Worm (Caenorhabditis elegans) whole organism, young adult: ENCODE data around the gene C16C8.10.

Experiments used
- B0019.2 ChIP-seq: fragments of 200-800 bp; sonication (Bioruptor generic); conservative IDR thresholded peaks from 2 replicates; pipeline ENCODE4 v1.3.6; 2022; ENCODE audit warnings: missing genetic modification reagents, missing genetic modification characterization, missing compliant biosample characterization
- B0336.3 ChIP-seq: fragments of 200-800 bp; sonication (Bioruptor generic); IDR thresholded peaks from 2 replicates; pipeline ENCODE4 v1.3.6; 2022; ENCODE audit warnings: missing genetic modification characterization, missing compliant biosample characterization
- F10E7.11 ChIP-seq: sonication (generic microtip); optimal IDR thresholded peaks from 2 replicates; lab custom pipeline; 2017; ENCODE audit warnings: mild to moderate bottlenecking, missing genetic modification characterization, moderate library complexity, missing compliant biosample characterization
- F33H1.4 ChIP-seq: fragments of 200-800 bp; sonication (Bioruptor generic); IDR thresholded peaks from 2 replicates; pipeline ENCODE4 v1.3.6; 2022; ENCODE audit warnings: missing genetic modification reagents, missing genetic modification characterization, missing compliant biosample characterization
- F57A8.1 ChIP-seq: fragments of 200-800 bp; sonication (Bioruptor generic); optimal IDR thresholded peaks from 2 replicates; lab custom pipeline; 2018; ENCODE audit warnings: mild to moderate bottlenecking, missing genetic modification characterization, moderate library complexity, missing compliant biosample characterization
- T07F8.4 ChIP-seq: sonication (generic microtip); optimal IDR thresholded peaks from 2 replicates; lab custom pipeline; 2016; ENCODE audit warnings: mild to moderate bottlenecking, missing genetic modification characterization, moderate library complexity, missing compliant biosample characterization
- Y53F4B.3 ChIP-seq: fragments of 200-800 bp; sonication (Bioruptor generic); IDR thresholded peaks from 2 replicates; pipeline ENCODE4 v1.3.6; 2022; ENCODE audit warnings: missing genetic modification reagents, missing genetic modification characterization, missing compliant biosample characterization
- Y53G8AR.9 ChIP-seq: fragments of 200-800 bp; sonication (Bioruptor generic); conservative IDR thresholded peaks from 2 replicates; pipeline ENCODE4 v1.3.6; 2022; ENCODE audit warnings: missing genetic modification reagents, missing genetic modification characterization, missing compliant biosample characterization
- ZK185.1 ChIP-seq: sonication (generic microtip); optimal IDR thresholded peaks from 2 replicates; lab custom pipeline; 2016; ENCODE audit warnings: mild to moderate bottlenecking, missing genetic modification characterization, missing compliant biosample characterization; ENCODE audit not compliant: poor library complexity, severe bottlenecking
- akir-1 ChIP-seq: fragments of 200-800 bp; sonication (Bioruptor generic); optimal IDR thresholded peaks from 2 replicates; lab custom pipeline; 2018; ENCODE audit warnings: mild to moderate bottlenecking, missing genetic modification characterization, moderate library complexity, missing compliant biosample characterization
- ama-1 ChIP-seq, 3 experiments: fragments of 150-350 bp in 1 of 3; sonication (generic microtip) in 2 of 3; optimal IDR thresholded peaks; 2 replicates each; lab custom pipeline; 2014 to 2018; ENCODE audit warnings: missing biosample characterization in 2 of 3, missing genetic modification characterization in 2 of 3, missing genetic modification reagents in 2 of 3
- aptf-2 ChIP-seq: fragments of 200-800 bp; sonication (Bioruptor generic); conservative IDR thresholded peaks from 2 replicates; pipeline ENCODE4 v1.3.6; 2022; ENCODE audit warnings: missing genetic modification reagents, missing genetic modification characterization, missing compliant biosample characterization
- aptf-3 ChIP-seq: fragments of 200-800 bp; sonication (Bioruptor generic); IDR thresholded peaks from 2 replicates; pipeline ENCODE4 v1.3.6; 2022; ENCODE audit warnings: missing genetic modification characterization, missing compliant biosample characterization
- attf-5 ChIP-seq: fragments of 200-800 bp; sonication (Bioruptor generic); optimal IDR thresholded peaks from 2 replicates; lab custom pipeline; 2018; ENCODE audit warnings: mild to moderate bottlenecking, missing genetic modification characterization, missing compliant biosample characterization
- attf-6 ChIP-seq: fragments of 200-800 bp; sonication (Bioruptor generic); IDR thresholded peaks from 2 replicates; pipeline ENCODE4 v1.3.6; 2022; ENCODE audit warnings: missing genetic modification reagents, missing genetic modification characterization, missing compliant biosample characterization
- cebp-1 ChIP-seq, 2 experiments: fragments of 200-800 bp in 1 of 2; sonication (Bioruptor generic) in 1 of 2; sonication (generic microtip) in 1 of 2; IDR thresholded peaks in 1 of 2; optimal IDR thresholded peaks in 1 of 2; 2 replicates each; pipeline versions ENCODE4 v1.3.6 to Lab custom; 2017 to 2022; ENCODE audit warnings: missing compliant biosample characterization in 2 of 2, missing genetic modification characterization in 2 of 2, mild to moderate bottlenecking in 1 of 2, missing genetic modification reagents in 1 of 2, moderate library complexity in 1 of 2
- ceh-27 ChIP-seq: fragments of 200-800 bp; sonication (Bioruptor generic); optimal IDR thresholded peaks from 2 replicates; lab custom pipeline; 2018; ENCODE audit warnings: mild to moderate bottlenecking, missing genetic modification characterization, moderate library complexity, missing compliant biosample characterization
- ceh-40 ChIP-seq: fragments of 200-800 bp; sonication (Bioruptor generic); IDR thresholded peaks from 2 replicates; pipeline ENCODE4 v1.3.6; 2022; ENCODE audit warnings: missing genetic modification characterization, missing compliant biosample characterization
- ceh-58 ChIP-seq: fragments of 200-800 bp; sonication (Bioruptor generic); IDR thresholded peaks from 2 replicates; pipeline ENCODE4 v1.3.6; 2022; ENCODE audit warnings: missing genetic modification characterization, missing compliant biosample characterization
- chd-7 ChIP-seq: sonication (generic microtip); optimal IDR thresholded peaks from 2 replicates; lab custom pipeline; 2016; ENCODE audit warnings: mild to moderate bottlenecking, missing genetic modification characterization, moderate library complexity, missing compliant biosample characterization
- die-1 ChIP-seq: sonication (generic microtip); optimal IDR thresholded peaks from 2 replicates; lab custom pipeline; 2016; ENCODE audit warnings: missing genotype, mild to moderate bottlenecking, missing genetic modification characterization, missing compliant biosample characterization
- dox-1 ChIP-seq: fragments of 200-800 bp; sonication (Bioruptor generic); IDR thresholded peaks from 2 replicates; pipeline ENCODE4 v1.3.6; 2022; ENCODE audit warnings: missing genetic modification reagents, missing genetic modification characterization, missing compliant biosample characterization
- efl-1 ChIP-seq: fragments of 150-350 bp; optimal IDR thresholded peaks from 2 replicates; lab custom pipeline; 2014; ENCODE audit warnings: missing biosample characterization, missing genetic modification reagents, missing genetic modification characterization
- egl-44 ChIP-seq: fragments of 200-800 bp; sonication (Bioruptor generic); IDR thresholded peaks from 2 replicates; pipeline ENCODE4 v1.3.6; 2022; ENCODE audit warnings: missing genetic modification reagents, missing genetic modification characterization, missing compliant biosample characterization
- egrh-3 ChIP-seq: fragments of 200-800 bp; sonication (Bioruptor generic); IDR thresholded peaks from 2 replicates; pipeline ENCODE4 v1.3.6; 2022; ENCODE audit warnings: missing genetic modification reagents, missing genetic modification characterization, missing compliant biosample characterization
- ets-4 ChIP-seq: fragments of 200-800 bp; sonication (Bioruptor generic); optimal IDR thresholded peaks from 2 replicates; lab custom pipeline; 2018; ENCODE audit warnings: mild to moderate bottlenecking, missing genetic modification characterization, missing compliant biosample characterization
- hmg-1.2 ChIP-seq: fragments of 200-800 bp; sonication (Bioruptor generic); IDR thresholded peaks from 2 replicates; pipeline ENCODE4 v1.3.6; 2022; ENCODE audit warnings: missing genetic modification reagents, missing genetic modification characterization, missing compliant biosample characterization
- lag-1 ChIP-seq: fragments of 200-800 bp; sonication (Bioruptor generic); IDR thresholded peaks from 2 replicates; pipeline ENCODE4 v1.3.6; 2022; ENCODE audit warnings: missing genetic modification reagents, missing genetic modification characterization, missing compliant biosample characterization
- let-526 ChIP-seq: fragments of 200-800 bp; sonication (Bioruptor generic); IDR thresholded peaks from 2 replicates; pipeline ENCODE4 v1.3.6; 2022; ENCODE audit warnings: missing genetic modification reagents, missing genetic modification characterization, missing compliant biosample characterization
- lsl-1 ChIP-seq: fragments of 200-800 bp; sonication (Bioruptor generic); optimal IDR thresholded peaks from 2 replicates; lab custom pipeline; 2018; ENCODE audit warnings: mild to moderate bottlenecking, missing genetic modification characterization, moderate library complexity, missing compliant biosample characterization
- madf-6 ChIP-seq: fragments of 200-800 bp; sonication (Bioruptor generic); IDR thresholded peaks from 2 replicates; pipeline ENCODE4 v1.3.6; 2022; ENCODE audit warnings: missing genetic modification reagents, missing genetic modification characterization, missing compliant biosample characterization
- mcd-1 ChIP-seq: fragments of 200-800 bp; sonication (Bioruptor generic); IDR thresholded peaks from 2 replicates; pipeline ENCODE4 v1.3.6; 2022; ENCODE audit warnings: missing genetic modification reagents, missing genetic modification characterization, missing compliant biosample characterization
- mel-28 ChIP-seq: sonication (generic microtip); optimal IDR thresholded peaks from 2 replicates; lab custom pipeline; 2016; ENCODE audit warnings: borderline replicate concordance, mild to moderate bottlenecking, missing genetic modification characterization, missing compliant biosample characterization
- nfyb-1 ChIP-seq: fragments of 200-800 bp; sonication (Bioruptor generic); IDR thresholded peaks from 2 replicates; pipeline ENCODE4 v1.3.6; 2022; ENCODE audit warnings: missing genetic modification reagents, missing genetic modification characterization, missing compliant biosample characterization
- pbrm-1 ChIP-seq: fragments of 200-800 bp; sonication (Bioruptor generic); IDR thresholded peaks from 2 replicates; pipeline ENCODE4 v1.3.6; 2022; ENCODE audit warnings: missing genetic modification reagents, missing genetic modification characterization, missing compliant biosample characterization
- rcor-1 ChIP-seq: fragments of 200-800 bp; sonication (Bioruptor generic); IDR thresholded peaks from 2 replicates; pipeline ENCODE4 v1.3.6; 2022; ENCODE audit warnings: missing genetic modification reagents, missing genetic modification characterization, missing compliant biosample characterization
- repo-1 ChIP-seq: sonication (generic microtip); optimal IDR thresholded peaks from 2 replicates; lab custom pipeline; 2017; ENCODE audit warnings: mild to moderate bottlenecking, missing genetic modification characterization, missing compliant biosample characterization
- sdz-38 ChIP-seq: sonication (generic microtip); optimal IDR thresholded peaks from 2 replicates; lab custom pipeline; 2016; ENCODE audit warnings: missing genotype, missing genetic modification characterization, missing compliant biosample characterization
- tbp1 ChIP-seq: fragments of 200-800 bp; sonication (Bioruptor generic); optimal IDR thresholded peaks from 2 replicates; lab custom pipeline; 2018; ENCODE audit warnings: mild to moderate bottlenecking, missing genetic modification characterization, missing compliant biosample characterization
- xnd-1 ChIP-seq: sonication (generic microtip); optimal IDR thresholded peaks from 2 replicates; lab custom pipeline; 2016; ENCODE audit warnings: missing genotype, missing genetic modification reagents, missing genetic modification characterization, missing compliant biosample characterization
- zfh-2 ChIP-seq: fragments of 200-800 bp; sonication (Bioruptor generic); conservative IDR thresholded peaks from 2 replicates; pipeline ENCODE4 v1.3.6; 2022; ENCODE audit warnings: missing genetic modification reagents, missing genetic modification characterization, missing compliant biosample characterization
- ztf-22 ChIP-seq: fragments of 200-800 bp; sonication (Bioruptor generic); optimal IDR thresholded peaks from 2 replicates; lab custom pipeline; 2018; ENCODE audit warnings: mild to moderate bottlenecking, missing genetic modification characterization, moderate library complexity, missing compliant biosample characterization
- ztf-28 ChIP-seq: fragments of 200-800 bp; sonication (Bioruptor generic); IDR thresholded peaks from 2 replicates; pipeline ENCODE4 v1.3.6; 2022; ENCODE audit warnings: missing genetic modification reagents, missing genetic modification characterization, missing compliant biosample characterization
- ztf-3 ChIP-seq: fragments of 200-800 bp; sonication (Bioruptor generic); optimal IDR thresholded peaks from 2 replicates; lab custom pipeline; 2018; ENCODE audit warnings: mild to moderate bottlenecking, missing genetic modification characterization, missing compliant biosample characterization

Gene C16C8.10

ce11 chrII:3428158-3428704, 36.2 kb downstream of the C16C8.10 start:
- TF ChIP-seq F57A8.1 (GFP tag; lab: Kevin White, UChicago), result no peak
- TF ChIP-seq F33H1.4 (GFP tag; lab: Robert Waterston, UW), result no peak
- no peak for TF ChIP-seq Y53G8AR.9 (GFP tag; lab: Robert Waterston, UW)
- no peak for TF ChIP-seq ztf-28
- TF ChIP-seq sdz-38, result no peak
- no peak for TF ChIP-seq Y53F4B.3 (GFP tag; lab: Robert Waterston, UW)
- peak; percentile 92 for TF ChIP-seq zfh-2 (GFP tag; lab: Robert Waterston, UW)
- no peak for TF ChIP-seq ets-4 (GFP tag; lab: Kevin White, UChicago)
- no peak for TF ChIP-seq efl-1 (GFP tag; lab: Kevin White, UChicago)
- TF ChIP-seq aptf-2 (GFP tag; lab: Robert Waterston, UW), result no peak
- no peak for TF ChIP-seq cebp-1 (GFP tag; IDR thresholded peaks at IDR 0.05; lab: Robert Waterston, UW)
- peak; percentile 29 for TF ChIP-seq cebp-1 (tag; optimal IDR thresholded peaks at IDR 0.05; lab: Kevin White, UChicago)
- no peak for TF ChIP-seq T07F8.4 (tag; lab: Kevin White, UChicago)
- TF ChIP-seq ZK185.1 (tag; lab: Kevin White, UChicago), result no peak
- peak; percentile 34 for TF ChIP-seq attf-5 (GFP tag; lab: Kevin White, UChicago)
- no peak for TF ChIP-seq ceh-40 (GFP tag; lab: Robert Waterston, UW)
- no peak for TF ChIP-seq mel-28 (tag; lab: Kevin White, UChicago)
- TF ChIP-seq ztf-3, result no peak
- TF ChIP-seq akir-1 (GFP tag; lab: Kevin White, UChicago), result no peak
- TF ChIP-seq B0019.2 (GFP tag; lab: Robert Waterston, UW), result no peak
- TF ChIP-seq lsl-1 (GFP tag; lab: Kevin White, UChicago), result no peak
- TF ChIP-seq ama-1 (optimal IDR thresholded peaks at IDR 0.05; lab: Kevin White, UChicago), result no peak
- TF ChIP-seq ama-1 (GFP tag; optimal IDR thresholded peaks at IDR 0.05; lab: Kevin White, UChicago), result no peak
- no peak for TF ChIP-seq attf-6 (GFP tag; lab: Robert Waterston, UW)
- TF ChIP-seq ztf-22, result no peak
- TF ChIP-seq B0336.3 (GFP tag; lab: Robert Waterston, UW), result no peak
- no peak for TF ChIP-seq pbrm-1 (GFP tag; lab: Robert Waterston, UW)
- peak; percentile 57 for TF ChIP-seq egrh-3 (GFP tag; lab: Robert Waterston, UW)
- TF ChIP-seq dox-1, result no peak
- no peak for TF ChIP-seq aptf-3 (GFP tag; lab: Robert Waterston, UW)
- TF ChIP-seq F10E7.11 (tag; lab: Kevin White, UChicago), result no peak
- no peak for TF ChIP-seq die-1 (tag; lab: Kevin White, UChicago)
- TF ChIP-seq mcd-1, result peak; percentile 40; the same call in 1 of the 2 replicates
- TF ChIP-seq hmg-1.2, result peak; percentile 55; the same call in 1 of the 2 replicates
- TF ChIP-seq ceh-27 (GFP tag; lab: Kevin White, UChicago), result peak; percentile 56
- no peak for TF ChIP-seq madf-6 (GFP tag; lab: Robert Waterston, UW)

ce11 chrII:3425433-3425832, 39.0 kb downstream of the C16C8.10 start, which contains the start of gene nep-11:
Gene nep-11 (minus strand): TSS chrII:3425533.
- no peak for TF ChIP-seq tbp1 (GFP tag; lab: Kevin White, UChicago)
- TF ChIP-seq lag-1 (GFP tag; lab: Robert Waterston, UW), result no peak
- TF ChIP-seq ceh-27 (GFP tag; lab: Kevin White, UChicago), result no peak
- TF ChIP-seq let-526 (GFP tag; lab: Robert Waterston, UW), result no peak
- TF ChIP-seq ztf-3, result no peak
- no peak for TF ChIP-seq ceh-58 (GFP tag; lab: Robert Waterston, UW)
- TF ChIP-seq nfyb-1 (GFP tag; lab: Robert Waterston, UW), result no peak
- no peak for TF ChIP-seq egl-44 (GFP tag; lab: Robert Waterston, UW)
- no peak for TF ChIP-seq chd-7
- no peak for TF ChIP-seq rcor-1 (GFP tag; lab: Robert Waterston, UW)
- no peak for TF ChIP-seq die-1 (tag; lab: Kevin White, UChicago)
- TF ChIP-seq mcd-1, result no peak
- no peak for TF ChIP-seq xnd-1
- TF ChIP-seq repo-1, result no peak
- no peak for TF ChIP-seq ZK185.1 (tag; lab: Kevin White, UChicago)
- TF ChIP-seq Y53F4B.3 (GFP tag; lab: Robert Waterston, UW), result no peak
